Fruit fly (Drosophila melanogaster): ENCODE data around the gene CG8475.
A peak's percentile ranks its signal among the peaks of the same experiment; 100 is the strongest.

Gene CG8475

DNA sequence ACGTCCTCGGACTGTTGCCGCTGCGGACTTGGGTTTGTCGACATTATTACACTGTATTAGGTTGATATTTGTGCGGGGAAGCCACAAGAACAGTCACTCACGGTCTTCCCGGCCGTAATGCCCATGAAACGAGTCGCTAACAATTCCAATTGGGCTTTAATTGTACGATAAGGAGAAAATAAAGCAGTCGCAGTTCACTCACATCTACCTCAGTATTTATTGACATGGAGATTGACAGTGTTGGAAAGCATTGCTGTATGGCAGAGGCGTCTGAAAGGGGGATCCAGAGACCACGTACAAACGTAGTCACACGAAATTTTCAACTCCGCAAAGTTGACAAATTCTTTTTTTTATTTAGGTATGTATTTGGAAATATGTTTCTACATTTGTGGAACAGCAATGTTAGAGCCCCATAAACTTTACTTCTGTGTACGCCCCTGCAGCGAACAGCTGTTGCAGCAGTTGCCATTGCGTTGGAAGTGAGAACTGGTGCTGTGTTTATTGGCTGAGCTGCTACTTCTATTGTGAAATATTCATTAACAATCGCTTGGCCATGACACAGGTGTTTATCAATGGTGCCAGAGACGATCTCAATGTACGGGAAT is 16.1 kb upstream of the CG8475 start, which contains the start of the genes CG8372 and CG8360 (continued):
- TF ChIP-seq CG3847 (GFP tag; IDR thresholded peaks at IDR 0.05) (peak; percentile 99), Ets65A (GFP tag) (peak; percentile 100), schlank (tag; optimal IDR thresholded peaks at IDR 0.05) (peak; percentile 97), CG10462 (GFP tag; optimal IDR thresholded peaks at IDR 0.05) (peak; percentile 99), CG17361 (GFP tag; IDR thresholded peaks at IDR 0.05) (peak; percentile 97), da (GFP tag; optimal IDR thresholded peaks at IDR 0.05) (peak; percentile 98), z (GFP tag; IDR thresholded peaks at IDR 0.05) (peak; percentile 84), Dll (GFP tag; IDR thresholded peaks at IDR 0.05; ENCODE audit: partially characterized antibody) (peak; percentile 74), CG11696 (GFP tag; IDR thresholded peaks at IDR 0.05) (peak; percentile 96), cato (GFP tag; optimal IDR thresholded peaks at IDR 0.05; ENCODE audit: borderline replicate concordance) (peak; percentile 98), CoRest (tag; optimal IDR thresholded peaks at IDR 0.05) (peak; percentile 98), CG6272 (GFP tag; IDR thresholded peaks at IDR 0.05) (peak; percentile 99), yki (optimal IDR thresholded peaks at IDR 0.05) (no peak), Mes4 (GFP tag; optimal IDR thresholded peaks at IDR 0.05) (peak; percentile 98), CG1024 (GFP tag; IDR thresholded peaks at IDR 0.05) (peak; percentile 97), zf30C (GFP tag; optimal IDR thresholded peaks at IDR 0.05) (peak; percentile 37), CG7928 (GFP tag; optimal IDR thresholded peaks at IDR 0.05) (peak; percentile 83), Scr (GFP tag; IDR thresholded peaks at IDR 0.05; ENCODE audit: partially characterized antibody) (peak; percentile 49), CG10565 (GFP tag; optimal IDR thresholded peaks at IDR 0.05) (peak; percentile 97), lbe (GFP tag; optimal IDR thresholded peaks at IDR 0.05) (peak; percentile 99), otp (GFP tag; IDR thresholded peaks at IDR 0.05) (peak; percentile 99), CG11723 (GFP tag; optimal IDR thresholded peaks at IDR 0.05) (peak; percentile 99), CG4617 (GFP tag; optimal IDR thresholded peaks at IDR 0.05; ENCODE audit: borderline replicate concordance) (peak; percentile 99), CG3407 (GFP tag; optimal IDR thresholded peaks at IDR 0.05) (peak; percentile 97), CTCF (GFP tag; optimal IDR thresholded peaks at IDR 0.05) (peak; percentile 76), CG7357 (GFP tag; IDR thresholded peaks at IDR 0.05) (peak; percentile 95), CG34376 (GFP tag; optimal IDR thresholded peaks at IDR 0.05) (peak; percentile 98), CG2202 (tag; optimal IDR thresholded peaks at IDR 0.05) (peak; percentile 98), slbo (GFP tag; IDR thresholded peaks at IDR 0.05) (peak; percentile 99), ssp (GFP tag; IDR thresholded peaks at IDR 0.05) (peak; percentile 94), pan (optimal IDR thresholded peaks at IDR 0.05) (no peak), pan (GFP tag; optimal IDR thresholded peaks at IDR 0.05 in 1 of 2, IDR thresholded peaks at IDR 0.05 in 1 of 2) (peak in 1 of 2 experiments; percentile 100), CG12391 (tag; optimal IDR thresholded peaks at IDR 0.05) (peak; percentile 99), Fer2 (tag; optimal IDR thresholded peaks at IDR 0.05) (peak; percentile 96), CkIIα-i1 (GFP tag; IDR thresholded peaks at IDR 0.05) (peak; percentile 92), D19B (GFP tag; optimal IDR thresholded peaks at IDR 0.05) (peak; percentile 95), CG18599 (GFP tag; optimal IDR thresholded peaks at IDR 0.05) (peak; percentile 99), fu2 (GFP tag; optimal IDR thresholded peaks at IDR 0.05) (peak; percentile 99), CG4360 (GFP tag; IDR thresholded peaks at IDR 0.05) (peak; percentile 90), CG4282 (GFP tag; optimal IDR thresholded peaks at IDR 0.05) (peak; percentile 98), slou (GFP tag; optimal IDR thresholded peaks at IDR 0.05) (peak; percentile 99), Rfx (GFP tag; IDR thresholded peaks at IDR 0.05) (peak; percentile 100), CG3163 (GFP tag; optimal IDR thresholded peaks at IDR 0.05) (peak; percentile 94), B-H2 (GFP tag; optimal IDR thresholded peaks at IDR 0.05) (peak; percentile 98), CG13894 (tag; optimal IDR thresholded peaks at IDR 0.05) (peak; percentile 96), sug (tag; optimal IDR thresholded peaks at IDR 0.05) (peak; percentile 97), Hmr (GFP tag; optimal IDR thresholded peaks at IDR 0.05) (peak; percentile 99), grau (tag; optimal IDR thresholded peaks at IDR 0.05) (peak; percentile 97), gsb (GFP tag; IDR thresholded peaks at IDR 0.05) (peak; percentile 98), CG10274 (GFP tag; optimal IDR thresholded peaks at IDR 0.05) (peak; percentile 94), sc (optimal IDR thresholded peaks at IDR 0.05) (no peak), sc (GFP tag; optimal IDR thresholded peaks at IDR 0.05) (peak; percentile 96)
